Fruit fly (Drosophila melanogaster): ENCODE data around the gene mys.

The mys gene

dm6 chrX:8057299-8057730 lies 4.1 kb upstream of the mys start (continued):
- TF ChIP-seq CG10366 (GFP tag; IDR thresholded peaks at IDR 0.05) (peak; percentile 22; the same call in 1 of the 2 replicates), CG17802 (tag; optimal IDR thresholded peaks at IDR 0.05) (no peak), fd102C (GFP tag; optimal IDR thresholded peaks at IDR 0.05) (no peak), tna (GFP tag; IDR thresholded peaks at IDR 0.05; ENCODE audit: partially characterized antibody) (no peak), Doc3 (GFP tag; IDR thresholded peaks at IDR 0.05; ENCODE audit: partially characterized antibody) (no peak), zfh1 (GFP tag; IDR thresholded peaks at IDR 0.05) (0 out of 3 replicates have a peak, but pooled peaks have one; percentile 9), unpg (GFP tag; optimal IDR thresholded peaks at IDR 0.05) (peak; percentile 52), pum (GFP tag; optimal IDR thresholded peaks at IDR 0.05) (peak; percentile 72), CG2120 (GFP tag; optimal IDR thresholded peaks at IDR 0.05) (peak; percentile 85), Asciz (GFP tag; optimal IDR thresholded peaks at IDR 0.05) (peak; percentile 58), CG17568 (GFP tag; optimal IDR thresholded peaks at IDR 0.05) (peak; percentile 37), HLHmδ (GFP tag; optimal IDR thresholded peaks at IDR 0.05) (no peak), NK7.1 (GFP tag; optimal IDR thresholded peaks at IDR 0.05) (peak; percentile 67), vnd (GFP tag; IDR thresholded peaks at IDR 0.05; ENCODE audit: partially characterized antibody) (no peak), MTF-1 (GFP tag; optimal IDR thresholded peaks at IDR 0.05; ENCODE audit: borderline replicate concordance) (peak; percentile 33), Fer3 (tag; optimal IDR thresholded peaks at IDR 0.05) (peak; percentile 36), zen2 (GFP tag; IDR thresholded peaks at IDR 0.05; ENCODE audit: partially characterized antibody) (no peak), Antp (GFP tag; optimal IDR thresholded peaks at IDR 0.05) (peak; percentile 69), fu2 (GFP tag; optimal IDR thresholded peaks at IDR 0.05) (peak; percentile 73), Fer1 (GFP tag; optimal IDR thresholded peaks at IDR 0.05) (peak; percentile 64), z (GFP tag; IDR thresholded peaks at IDR 0.05) (no peak), wek (GFP tag; optimal IDR thresholded peaks at IDR 0.05) (no peak), CG11456 (GFP tag; IDR thresholded peaks at IDR 0.05) (peak; percentile 70; the same call in 1 of the 3 replicates), CG11398 (GFP tag; optimal IDR thresholded peaks at IDR 0.05) (peak; percentile 45), Stat92E (GFP tag; optimal IDR thresholded peaks at IDR 0.05) (no peak), NC2β (GFP tag; optimal IDR thresholded peaks at IDR 0.05) (peak; percentile 6), h (optimal IDR thresholded peaks at IDR 0.05) (no peak), Nf-YA (GFP tag; IDR thresholded peaks at IDR 0.05) (no peak), CG12769 (tag; optimal IDR thresholded peaks at IDR 0.05) (no peak), Optix (GFP tag; IDR thresholded peaks at IDR 0.05) (peak; percentile 31; the same call in 1 of the 3 replicates), CG3281 (GFP tag; optimal IDR thresholded peaks at IDR 0.05) (peak; percentile 81), onecut (GFP tag; IDR thresholded peaks at IDR 0.05) (peak; percentile 27; the same call in 1 of the 2 replicates), CG11247 (GFP tag; IDR thresholded peaks at IDR 0.05) (0 out of 2 replicates have a peak, but pooled peaks have one; percentile 23), MBD-R2 (GFP tag; IDR thresholded peaks at IDR 0.05) (0 out of 2 replicates have a peak, but pooled peaks have one; percentile 31), CG7839 (tag; optimal IDR thresholded peaks at IDR 0.05) (peak; percentile 85), luna (GFP tag; optimal IDR thresholded peaks at IDR 0.05) (no peak), tin (GFP tag; optimal IDR thresholded peaks at IDR 0.05) (peak; percentile 60), Dfd (GFP tag; optimal IDR thresholded peaks at IDR 0.05) (no peak), fd64A (GFP tag; optimal IDR thresholded peaks at IDR 0.05) (no peak), crc (GFP tag; optimal IDR thresholded peaks at IDR 0.05) (peak; percentile 65), caup (GFP tag; optimal IDR thresholded peaks at IDR 0.05; ENCODE audit: severe bottlenecking) (peak; percentile 72), CG10543 (GFP tag; optimal IDR thresholded peaks at IDR 0.05) (peak; percentile 65), stwl (tag; optimal IDR thresholded peaks at IDR 0.05) (no peak), CG3163 (GFP tag; optimal IDR thresholded peaks at IDR 0.05) (peak; percentile 32), CG10321 (GFP tag; IDR thresholded peaks at IDR 0.05) (no peak), Sry-β (GFP tag; optimal IDR thresholded peaks at IDR 0.05) (peak; percentile 25), CG6272 (GFP tag; IDR thresholded peaks at IDR 0.05) (no peak), Mrtf (GFP tag; IDR thresholded peaks at IDR 0.05) (no peak), ind (GFP tag; optimal IDR thresholded peaks at IDR 0.05) (peak; percentile 73), HmgZ (tag; optimal IDR thresholded peaks at IDR 0.05) (peak; percentile 45)
